Fruit fly (Drosophila melanogaster) whole organism, embryonic: ENCODE measurements around the gene CARPB.
A peak's percentile ranks its signal among the peaks of the same experiment; 100 is the strongest.

Experiments
- Asciz ChIP-seq: fragments of 200-800 bp; sonication (Bioruptor generic); optimal IDR thresholded peaks from 2 replicates; lab custom pipeline; 2017; ENCODE audit warnings: missing biosample characterization, mild to moderate bottlenecking, missing genetic modification characterization, missing genetic modification reagents
- CG10209 ChIP-seq: fragments of 200-800 bp; sonication (Bioruptor generic); optimal IDR thresholded peaks from 3 replicates; lab custom pipeline; 2017; ENCODE audit warnings: missing biosample characterization, mild to moderate bottlenecking, missing genetic modification characterization, missing genetic modification reagents
- CG11085 ChIP-seq: fragments of 200-800 bp; sonication (Bioruptor generic); IDR thresholded peaks from 2 replicates; pipeline ENCODE4 v1.3.6; 2022; ENCODE audit warnings: missing biosample characterization, missing genetic modification characterization
- CG11456 ChIP-seq: fragments of 200-800 bp; sonication (Bioruptor generic); IDR thresholded peaks from 3 replicates; pipeline ENCODE4 v1.3.6; 2022; ENCODE audit warnings: missing biosample characterization, missing genetic modification characterization
- CG11696 ChIP-seq: fragments of 200-800 bp; sonication (Bioruptor generic); IDR thresholded peaks from 2 replicates; pipeline ENCODE4 v1.3.6; 2022; ENCODE audit warnings: missing biosample characterization, missing genetic modification characterization
- CG12155 ChIP-seq: fragments of 200-800 bp; sonication (Bioruptor generic); optimal IDR thresholded peaks from 3 replicates; lab custom pipeline; 2016; ENCODE audit warnings: missing biosample characterization, missing genetic modification characterization
- CG13296 ChIP-seq: fragments of 200-800 bp; sonication (Bioruptor generic); optimal IDR thresholded peaks from 3 replicates; lab custom pipeline; 2018; ENCODE audit warnings: missing biosample characterization, mild to moderate bottlenecking, missing genetic modification characterization
- CG13624 ChIP-seq: fragments of 200-800 bp; sonication (Bioruptor generic); optimal IDR thresholded peaks from 2 replicates; lab custom pipeline; 2016; ENCODE audit warnings: missing biosample characterization, missing genetic modification characterization
- CG13775 ChIP-seq: fragments of 200-800 bp; sonication (Bioruptor generic); optimal IDR thresholded peaks from 3 replicates; lab custom pipeline; 2017; ENCODE audit warnings: missing biosample characterization, mild to moderate bottlenecking, missing genetic modification characterization
- CG14014 ChIP-seq: fragments of 200-800 bp; sonication (Bioruptor generic); IDR thresholded peaks from 2 replicates; pipeline ENCODE4 v1.3.6; 2022; ENCODE audit warnings: missing biosample characterization, missing genetic modification characterization
- CG1602 ChIP-seq: fragments of 200-800 bp; sonication (Bioruptor generic); optimal IDR thresholded peaks from 3 replicates; lab custom pipeline; 2016; ENCODE audit warnings: missing biosample characterization, missing genetic modification characterization
- CG16863 ChIP-seq: fragments of 200-800 bp; sonication (Bioruptor generic); optimal IDR thresholded peaks from 3 replicates; lab custom pipeline; 2016; ENCODE audit warnings: missing biosample characterization, missing genetic modification characterization
- CG17385 ChIP-seq: fragments of 200-800 bp; sonication (Bioruptor generic); optimal IDR thresholded peaks from 3 replicates; lab custom pipeline; 2018; ENCODE audit warnings: missing biosample characterization, mild to moderate bottlenecking, missing genetic modification characterization
- CG3407 ChIP-seq: fragments of 200-800 bp; sonication (Bioruptor generic); optimal IDR thresholded peaks from 2 replicates; lab custom pipeline; 2018; ENCODE audit warnings: missing biosample characterization, mild to moderate bottlenecking, missing genetic modification characterization
- CG4360 ChIP-seq: fragments of 200-800 bp; sonication (Bioruptor generic); IDR thresholded peaks from 2 replicates; pipeline ENCODE4 v1.3.6; 2022; ENCODE audit warnings: missing biosample characterization, missing genetic modification characterization
- CG4730 ChIP-seq: fragments of 200-800 bp; sonication (Bioruptor generic); IDR thresholded peaks from 2 replicates; pipeline ENCODE4 v1.3.6; 2022; ENCODE audit warnings: missing biosample characterization, missing genetic modification characterization
- CG6689 ChIP-seq: fragments of 200-800 bp; sonication (Bioruptor generic); IDR thresholded peaks from 2 replicates; pipeline ENCODE4 v1.3.6; 2022; ENCODE audit warnings: missing biosample characterization, missing genetic modification characterization
- CG6854 ChIP-seq: fragments of 200-800 bp; sonication (Bioruptor generic); optimal IDR thresholded peaks from 3 replicates; lab custom pipeline; 2017; ENCODE audit warnings: missing biosample characterization, mild to moderate bottlenecking, missing genetic modification characterization
- CG7839 ChIP-seq: fragments of 200-800 bp; sonication (Bioruptor generic); optimal IDR thresholded peaks from 3 replicates; lab custom pipeline; 2018; ENCODE audit warnings: missing biosample characterization, mild to moderate bottlenecking, missing genetic modification characterization, moderate library complexity
- D ChIP-seq, 2 experiments: fragments of 200-800 bp in 1 of 2; fragments of >200 bp in 1 of 2; sonication (Bioruptor generic) in 1 of 2; optimal IDR thresholded peaks; 2 replicates in 1 of 2; 3 replicates in 1 of 2; lab custom pipeline; 2017; ENCODE audit warnings: mild to moderate bottlenecking in 1 of 2, missing biosample characterization in 1 of 2, missing genetic modification characterization in 1 of 2, missing genetic modification reagents in 1 of 2
- MBD-R2 ChIP-seq: fragments of 200-800 bp; sonication (Bioruptor generic); IDR thresholded peaks from 2 replicates; pipeline ENCODE4 v1.3.6; 2022; ENCODE audit warnings: missing biosample characterization, missing genetic modification characterization
- Med ChIP-seq: fragments of 200-800 bp; sonication (Bioruptor generic); peaks from one replicate; lab custom pipeline; 2016; ENCODE audit warnings: missing biosample characterization, missing genetic modification characterization, mild to moderate bottlenecking, inconsistent platforms, moderate library complexity
- Meics ChIP-seq: fragments of 200-800 bp; sonication (Bioruptor generic); optimal IDR thresholded peaks from 2 replicates; lab custom pipeline; 2017; ENCODE audit warnings: missing biosample characterization, mild to moderate bottlenecking, missing genetic modification characterization
- Oli ChIP-seq: fragments of 200-800 bp; sonication (Bioruptor generic); optimal IDR thresholded peaks from 2 replicates; lab custom pipeline; 2018; ENCODE audit warnings: missing biosample characterization, mild to moderate bottlenecking, missing genetic modification characterization, moderate library complexity
- Spps ChIP-seq: fragments of 200-800 bp; sonication (Bioruptor generic); optimal IDR thresholded peaks from 2 replicates; lab custom pipeline; 2018; ENCODE audit warnings: missing biosample characterization, mild to moderate bottlenecking, missing genetic modification characterization
- TFAM ChIP-seq: fragments of 200-800 bp; sonication (Bioruptor generic); optimal IDR thresholded peaks from 2 replicates; lab custom pipeline; 2017; ENCODE audit warnings: missing biosample characterization, missing genetic modification characterization, inconsistent platforms
- bsh ChIP-seq, 2 experiments: fragments of 200-800 bp; sonication (Bioruptor generic); optimal IDR thresholded peaks; 2 replicates each; lab custom pipeline; 2017 to 2018; ENCODE audit warnings: mild to moderate bottlenecking in 2 of 2, missing biosample characterization in 2 of 2, missing genetic modification characterization in 2 of 2, moderate library complexity in 1 of 2
- dmrt11E ChIP-seq: fragments of 200-800 bp; sonication (Bioruptor generic); optimal IDR thresholded peaks from 3 replicates; lab custom pipeline; 2018; ENCODE audit warnings: missing biosample characterization, mild to moderate bottlenecking, missing genetic modification characterization, moderate library complexity
- dysf ChIP-seq: fragments of 200-800 bp; sonication (Bioruptor generic); IDR thresholded peaks from 3 replicates; pipeline ENCODE4 v1.3.6; 2022; ENCODE audit warnings: missing biosample characterization, missing genetic modification characterization
- esg ChIP-seq: fragments of 200-800 bp; sonication (Bioruptor generic); conservative IDR thresholded peaks from 2 replicates; pipeline ENCODE4 v1.3.6; 2022; ENCODE audit warnings: missing biosample characterization, missing genetic modification characterization
- fd96Cb ChIP-seq: fragments of 200-800 bp; sonication (Bioruptor generic); optimal IDR thresholded peaks from 2 replicates; lab custom pipeline; 2018; ENCODE audit warnings: missing biosample characterization, mild to moderate bottlenecking, missing genetic modification characterization, moderate library complexity
- grau ChIP-seq: fragments of 200-800 bp; optimal IDR thresholded peaks from 3 replicates; lab custom pipeline; 2019; ENCODE audit warnings: missing biosample characterization, mild to moderate bottlenecking, missing genetic modification characterization, moderate library complexity
- hkb ChIP-seq, 2 experiments: fragments of 200-800 bp in 1 of 2; fragments of >200 bp in 1 of 2; sonication (Bioruptor generic) in 1 of 2; IDR thresholded peaks in 1 of 2; optimal IDR thresholded peaks in 1 of 2; 2 replicates each; pipeline versions ENCODE4 v1.3.6 to Lab custom; 2017 to 2022; ENCODE audit warnings: missing biosample characterization in 1 of 2, missing genetic modification characterization in 1 of 2
- kah ChIP-seq: fragments of 200-800 bp; sonication (Bioruptor generic); optimal IDR thresholded peaks from 2 replicates; lab custom pipeline; 2018; ENCODE audit warnings: missing biosample characterization, mild to moderate bottlenecking, missing genetic modification characterization
- lola ChIP-seq, 3 experiments: fragments of >200 bp in 2 of 3; fragments of 200-800 bp in 1 of 3; sonication (Bioruptor generic) in 1 of 3; optimal IDR thresholded peaks; 2 replicates each; lab custom pipeline; 2017 to 2019; ENCODE audit warnings: missing biosample characterization in 3 of 3, missing genetic modification characterization in 3 of 3, mild to moderate bottlenecking in 1 of 3, moderate library complexity in 1 of 3
- nmo ChIP-seq: fragments of 200-800 bp; sonication (Bioruptor generic); optimal IDR thresholded peaks from 2 replicates; lab custom pipeline; 2018; ENCODE audit warnings: missing biosample characterization, mild to moderate bottlenecking, missing genetic modification characterization, moderate library complexity
- pan ChIP-seq, 4 experiments: fragments of >200 bp in 3 of 4; fragments of 200-800 bp in 1 of 4; sonication (Bioruptor generic) in 1 of 4; optimal IDR thresholded peaks in 3 of 4; IDR thresholded peaks in 1 of 4; 2 replicates each; pipeline versions ENCODE4 v1.3.6 to Lab custom; 2017 to 2022; ENCODE audit warnings: missing biosample characterization in 2 of 4, missing genetic modification characterization in 2 of 4, mixed read lengths in 1 of 4
- repo ChIP-seq: fragments of 200-800 bp; sonication (Bioruptor generic); optimal IDR thresholded peaks from 2 replicates; lab custom pipeline; 2016; ENCODE audit warnings: missing biosample characterization, missing genetic modification characterization
- salm ChIP-seq: fragments of 200-800 bp; sonication (Bioruptor generic); optimal IDR thresholded peaks from 2 replicates; lab custom pipeline; 2018; ENCODE audit warnings: missing biosample characterization, mild to moderate bottlenecking, missing genetic modification characterization
- slbo ChIP-seq: fragments of 200-800 bp; sonication (Bioruptor generic); IDR thresholded peaks from 2 replicates; pipeline ENCODE4 v1.3.6; 2022; ENCODE audit warnings: missing biosample characterization, missing genetic modification characterization
- so ChIP-seq: fragments of 200-800 bp; sonication (Bioruptor generic); IDR thresholded peaks from 3 replicates; pipeline ENCODE4 v1.3.6; 2022; ENCODE audit warnings: missing biosample characterization, missing genetic modification characterization
- sqz ChIP-seq: fragments of 200-800 bp; sonication (Bioruptor generic); optimal IDR thresholded peaks from 3 replicates; lab custom pipeline; 2018; ENCODE audit warnings: missing biosample characterization, mild to moderate bottlenecking, missing genetic modification characterization
- sug ChIP-seq: fragments of 200-800 bp; optimal IDR thresholded peaks from 2 replicates; lab custom pipeline; 2019; ENCODE audit warnings: missing biosample characterization, mild to moderate bottlenecking, missing genetic modification characterization, moderate library complexity
- ttk ChIP-seq: fragments of 200-800 bp; sonication (Bioruptor generic); IDR thresholded peaks from 2 replicates; pipeline ENCODE4 v2.1.2; 2022; ENCODE audit warnings: missing biosample characterization, missing genetic modification characterization
- tup ChIP-seq: fragments of 200-800 bp; sonication (Bioruptor generic); optimal IDR thresholded peaks from 2 replicates; lab custom pipeline; 2016; ENCODE audit warnings: missing biosample characterization, mild to moderate bottlenecking, missing genetic modification characterization, moderate library complexity
- vfl ChIP-seq: fragments of 200-800 bp; sonication (Bioruptor generic); optimal IDR thresholded peaks from 2 replicates; lab custom pipeline; 2016; ENCODE audit warnings: missing biosample characterization, missing genetic modification characterization
- wek ChIP-seq: fragments of 200-800 bp; sonication (Bioruptor generic); optimal IDR thresholded peaks from 3 replicates; lab custom pipeline; 2018; ENCODE audit warnings: missing biosample characterization, mild to moderate bottlenecking, missing genetic modification characterization, moderate library complexity

Gene CARPB

dm6 chrX:9899535-9900179 is 116.6 kb downstream of the CARPB start, which contains the start of gene CG15249 (continued):
- no peak for TF ChIP-seq Med (GFP tag; lab: Kevin White, UChicago)
- peak; percentile 30; the same call in 1 of the 2 replicates for TF ChIP-seq esg (GFP tag; lab: Robert Waterston, UW)
- no peak for TF ChIP-seq hkb (optimal IDR thresholded peaks at IDR 0.05; lab: Kevin White, UChicago)
- peak; percentile 41; the same call in 1 of the 2 replicates for TF ChIP-seq hkb (GFP tag; IDR thresholded peaks at IDR 0.05; lab: Robert Waterston, UW)
- no peak for TF ChIP-seq repo
- no peak for TF ChIP-seq CG4360 (GFP tag; lab: Robert Waterston, UW)
- TF ChIP-seq CG10209 (GFP tag; lab: Kevin White, UChicago), result peak; percentile 56
- TF ChIP-seq D (optimal IDR thresholded peaks at IDR 0.05; lab: Kevin White, UChicago), result no peak
- peak; percentile 56 for TF ChIP-seq D (GFP tag; optimal IDR thresholded peaks at IDR 0.05; lab: Kevin White, UChicago)
- TF ChIP-seq wek (GFP tag; lab: Kevin White, UChicago), result no peak
- 0 out of 2 replicates have a peak, but pooled peaks have one; percentile 35 for TF ChIP-seq CG6689 (GFP tag; lab: Robert Waterston, UW)
- no peak for TF ChIP-seq CG16863
- TF ChIP-seq CG1602 (GFP tag; lab: Kevin White, UChicago), result no peak
- TF ChIP-seq lola (GFP tag; optimal IDR thresholded peaks at IDR 0.05; lab: Kevin White, UChicago), result peak in 1 of 3 experiments; percentile 64
- TF ChIP-seq dmrt11E (tag; lab: Kevin White, UChicago), result peak; percentile 43
- peak; percentile 35 for TF ChIP-seq Spps (tag; lab: Kevin White, UChicago)
- peak; percentile 73 for TF ChIP-seq Oli (tag; lab: Kevin White, UChicago)
- 0 out of 2 replicates have a peak, but pooled peaks have one; percentile 32 for TF ChIP-seq ttk (GFP tag; lab: Robert Waterston, UW)
- TF ChIP-seq CG11696 (GFP tag; lab: Robert Waterston, UW), result no peak
- TF ChIP-seq CG11085 (GFP tag; lab: Robert Waterston, UW), result no peak
- peak; percentile 51; the same call in 1 of the 3 replicates for TF ChIP-seq dysf (GFP tag; lab: Robert Waterston, UW)
- no peak for TF ChIP-seq CG14014 (GFP tag; lab: Robert Waterston, UW)
- peak; percentile 45 for TF ChIP-seq salm
- no peak for TF ChIP-seq CG4730 (GFP tag; lab: Robert Waterston, UW)
- no peak for TF ChIP-seq CG12155 (GFP tag; lab: Kevin White, UChicago)
- no peak for TF ChIP-seq TFAM (GFP tag; lab: Kevin White, UChicago)
- TF ChIP-seq CG7839 (tag; lab: Kevin White, UChicago), result peak; percentile 75
- TF ChIP-seq CG3407 (GFP tag; lab: Kevin White, UChicago), result peak; percentile 29
- TF ChIP-seq tup, result no peak
- peak; percentile 13 for TF ChIP-seq kah (GFP tag; lab: Kevin White, UChicago)
- peak; percentile 76 for TF ChIP-seq grau (tag; lab: Kevin White, UChicago)
- peak; percentile 46 for TF ChIP-seq nmo (GFP tag; lab: Kevin White, UChicago)
- TF ChIP-seq sqz (GFP tag; lab: Kevin White, UChicago), result peak; percentile 24
- peak; percentile 42 for TF ChIP-seq Meics (GFP tag; lab: Kevin White, UChicago)
- peak; percentile 47 for TF ChIP-seq CG17385 (GFP tag; lab: Kevin White, UChicago)
- no peak for TF ChIP-seq CG11456 (GFP tag; lab: Robert Waterston, UW)
- TF ChIP-seq CG13624 (GFP tag; lab: Kevin White, UChicago), result no peak
- peak; percentile 49; the same call in 1 of the 3 replicates for TF ChIP-seq so
- no peak for TF ChIP-seq sug
- TF ChIP-seq CG13775 (GFP tag; lab: Kevin White, UChicago), result peak; percentile 19
- peak; percentile 56 for TF ChIP-seq fd96Cb
- no peak for TF ChIP-seq slbo (GFP tag; lab: Robert Waterston, UW)
- TF ChIP-seq pan (optimal IDR thresholded peaks at IDR 0.05; lab: Kevin White, UChicago), result no peak
- TF ChIP-seq pan (GFP tag; optimal IDR thresholded peaks at IDR 0.05 in 1 of 2, IDR thresholded peaks at IDR 0.05 in 1 of 2), result no peak
- no peak for TF ChIP-seq CG6854 (GFP tag; lab: Kevin White, UChicago)
- no peak for TF ChIP-seq vfl (GFP tag; lab: Kevin White, UChicago)
- peak; percentile 66 for TF ChIP-seq CG13296
- peak; percentile 38 to 69 for TF ChIP-seq bsh (GFP tag; optimal IDR thresholded peaks at IDR 0.05; lab: Kevin White, UChicago)
- TF ChIP-seq MBD-R2 (GFP tag; lab: Robert Waterston, UW), result no peak
- TF ChIP-seq Asciz (GFP tag; lab: Kevin White, UChicago), result peak; percentile 51
